Worm (Caenorhabditis elegans) whole organism, L2 larva: ENCODE measurements around the gene lips-7.
"Not testable (repeated sequence)": the region's sequence is repeated elsewhere in the genome, so short reads cannot be mapped to it uniquely, and the experiment has no call there.

Experiments used
- F13H6.1 ChIP-seq: sonication (generic microtip); optimal IDR thresholded peaks from 2 replicates; lab custom pipeline; 2016; ENCODE audit warnings: missing genetic modification characterization, missing compliant biosample characterization
- R02D3.7 ChIP-seq: fragments of 150-350 bp; optimal IDR thresholded peaks from 2 replicates; lab custom pipeline; 2014; ENCODE audit warnings: missing biosample characterization, missing genetic modification characterization
- aly-2 ChIP-seq: fragments of 150-350 bp; optimal IDR thresholded peaks from 2 replicates; lab custom pipeline; 2014; ENCODE audit warnings: missing biosample characterization, missing genetic modification characterization
- ama-1 ChIP-seq: fragments of 150-350 bp; optimal IDR thresholded peaks from 2 replicates; lab custom pipeline; 2018; ENCODE audit warnings: inconsistent platforms
- blmp-1 ChIP-seq: sonication (generic microtip); optimal IDR thresholded peaks from 2 replicates; lab custom pipeline; 2017; ENCODE audit warnings: missing genetic modification characterization, mild to moderate bottlenecking, missing compliant biosample characterization, antibody characterized with exemption, moderate library complexity; ENCODE audit not compliant: insufficient read depth
- ceh-16 ChIP-seq: fragments of 150-350 bp; optimal IDR thresholded peaks from 2 replicates; lab custom pipeline; 2014; ENCODE audit warnings: missing biosample characterization, missing genetic modification characterization
- ceh-82 ChIP-seq: fragments of 150-350 bp; optimal IDR thresholded peaks from 2 replicates; lab custom pipeline; 2014; ENCODE audit warnings: missing biosample characterization, missing genetic modification characterization
- crh-2 ChIP-seq: sonication (generic microtip); optimal IDR thresholded peaks from 2 replicates; lab custom pipeline; 2017; ENCODE audit warnings: missing biosample characterization, missing genetic modification characterization
- elt-1 ChIP-seq: fragments of 150-350 bp; optimal IDR thresholded peaks from 2 replicates; lab custom pipeline; 2014; ENCODE audit warnings: missing biosample characterization, missing genetic modification characterization
- elt-3 ChIP-seq: sonication (generic microtip); optimal IDR thresholded peaks from 2 replicates; lab custom pipeline; 2017; ENCODE audit warnings: missing biosample characterization, missing genetic modification characterization
- fos-1 ChIP-seq: fragments of 150-350 bp; optimal IDR thresholded peaks from 2 replicates; lab custom pipeline; 2014; ENCODE audit warnings: missing biosample characterization, missing genetic modification characterization
- gmeb-1 ChIP-seq: fragments of 150-350 bp; optimal IDR thresholded peaks from 2 replicates; lab custom pipeline; 2014; ENCODE audit warnings: missing biosample characterization, missing genetic modification characterization
- lin-13 ChIP-seq: fragments of 150-350 bp; optimal IDR thresholded peaks from 2 replicates; lab custom pipeline; 2014; ENCODE audit warnings: missing biosample characterization, missing genetic modification reagents, missing genetic modification characterization
- lin-39 ChIP-seq: fragments of 150-350 bp; optimal IDR thresholded peaks from 2 replicates; lab custom pipeline; 2014; ENCODE audit warnings: missing biosample characterization, missing genetic modification reagents, missing genetic modification characterization
- lsy-2 ChIP-seq, 2 experiments: fragments of 150-350 bp in 1 of 2; sonication (generic microtip) in 1 of 2; optimal IDR thresholded peaks; 2 replicates each; lab custom pipeline; 2014 to 2017; ENCODE audit warnings: missing biosample characterization in 2 of 2, missing genetic modification characterization in 2 of 2
- mab-5 ChIP-seq: fragments of 150-350 bp; optimal IDR thresholded peaks from 2 replicates; lab custom pipeline; 2014; ENCODE audit warnings: missing biosample characterization, missing genetic modification characterization
- mbf-1 ChIP-seq: sonication (generic microtip); optimal IDR thresholded peaks from 2 replicates; lab custom pipeline; 2017; ENCODE audit warnings: missing biosample characterization, missing genetic modification characterization
- mdl-1 ChIP-seq, 2 experiments: fragments of 150-350 bp in 1 of 2; sonication (generic microtip) in 1 of 2; optimal IDR thresholded peaks; 2 replicates each; lab custom pipeline; 2017; ENCODE audit warnings: missing biosample characterization in 2 of 2, missing genetic modification characterization in 2 of 2
- nhr-11 ChIP-seq: fragments of 150-350 bp; optimal IDR thresholded peaks from 2 replicates; lab custom pipeline; 2014; ENCODE audit warnings: missing biosample characterization, missing genetic modification characterization
- nhr-12 ChIP-seq: fragments of 150-350 bp; optimal IDR thresholded peaks from 2 replicates; lab custom pipeline; 2014; ENCODE audit warnings: missing biosample characterization, missing genetic modification characterization
- nhr-129 ChIP-seq: fragments of 150-350 bp; optimal IDR thresholded peaks from 2 replicates; lab custom pipeline; 2014; ENCODE audit warnings: missing biosample characterization, missing genetic modification characterization
- nhr-21 ChIP-seq: fragments of 150-350 bp; optimal IDR thresholded peaks from 2 replicates; lab custom pipeline; 2014; ENCODE audit warnings: missing biosample characterization, missing genetic modification characterization
- nhr-23 ChIP-seq: fragments of 150-350 bp; optimal IDR thresholded peaks from 2 replicates; lab custom pipeline; 2014; ENCODE audit warnings: missing biosample characterization, missing genetic modification reagents, missing genetic modification characterization
- nhr-237 ChIP-seq: fragments of 150-350 bp; optimal IDR thresholded peaks from 2 replicates; lab custom pipeline; 2014; ENCODE audit warnings: missing biosample characterization, missing genetic modification characterization
- skn-1 ChIP-seq: sonication (generic microtip); optimal IDR thresholded peaks from 2 replicates; lab custom pipeline; 2017; ENCODE audit warnings: missing biosample characterization, missing genetic modification characterization
- sma-3 ChIP-seq: sonication (generic microtip); optimal IDR thresholded peaks from 2 replicates; lab custom pipeline; 2016; ENCODE audit warnings: missing genetic modification reagents, missing genetic modification characterization, missing compliant biosample characterization
- sma-9 ChIP-seq, 2 experiments: fragments of 150-350 bp in 1 of 2; sonication (generic microtip) in 1 of 2; optimal IDR thresholded peaks; 2 replicates each; lab custom pipeline; 2014 to 2016; ENCODE audit warnings: missing genetic modification characterization in 2 of 2, mild to moderate bottlenecking in 1 of 2, missing biosample characterization in 1 of 2, missing compliant biosample characterization in 1 of 2, missing genetic modification reagents in 1 of 2, moderate library complexity in 1 of 2
- snpc-4 ChIP-seq: fragments of 150-350 bp; optimal IDR thresholded peaks from 2 replicates; lab custom pipeline; 2014; ENCODE audit warnings: missing biosample characterization, missing genetic modification characterization
- unc-39 ChIP-seq: fragments of 150-350 bp; optimal IDR thresholded peaks from 2 replicates; lab custom pipeline; 2014; ENCODE audit warnings: missing biosample characterization, missing genetic modification characterization
- unc-55 ChIP-seq: fragments of 150-350 bp; sonication (generic microtip); optimal IDR thresholded peaks from 3 replicates; lab custom pipeline; 2014; ENCODE audit warnings: missing biosample characterization, missing genetic modification reagents, missing genetic modification characterization
- zag-1 ChIP-seq: fragments of 150-350 bp; optimal IDR thresholded peaks from 2 replicates; lab custom pipeline; 2014; ENCODE audit warnings: missing biosample characterization, missing genetic modification characterization
- ztf-1 ChIP-seq: fragments of 200-800 bp; sonication (Bioruptor generic); conservative IDR thresholded peaks from 2 replicates; pipeline ENCODE4 v1.3.6; 2022; ENCODE audit warnings: missing genetic modification characterization, missing compliant biosample characterization
- ztf-11 ChIP-seq: sonication (generic microtip); optimal IDR thresholded peaks from 2 replicates; lab custom pipeline; 2017; ENCODE audit warnings: missing biosample characterization, missing genetic modification characterization
- ztf-4 ChIP-seq: fragments of 150-350 bp; optimal IDR thresholded peaks from 2 replicates; lab custom pipeline; 2014; ENCODE audit warnings: missing biosample characterization, missing genetic modification characterization

The lips-7 gene

DNA sequence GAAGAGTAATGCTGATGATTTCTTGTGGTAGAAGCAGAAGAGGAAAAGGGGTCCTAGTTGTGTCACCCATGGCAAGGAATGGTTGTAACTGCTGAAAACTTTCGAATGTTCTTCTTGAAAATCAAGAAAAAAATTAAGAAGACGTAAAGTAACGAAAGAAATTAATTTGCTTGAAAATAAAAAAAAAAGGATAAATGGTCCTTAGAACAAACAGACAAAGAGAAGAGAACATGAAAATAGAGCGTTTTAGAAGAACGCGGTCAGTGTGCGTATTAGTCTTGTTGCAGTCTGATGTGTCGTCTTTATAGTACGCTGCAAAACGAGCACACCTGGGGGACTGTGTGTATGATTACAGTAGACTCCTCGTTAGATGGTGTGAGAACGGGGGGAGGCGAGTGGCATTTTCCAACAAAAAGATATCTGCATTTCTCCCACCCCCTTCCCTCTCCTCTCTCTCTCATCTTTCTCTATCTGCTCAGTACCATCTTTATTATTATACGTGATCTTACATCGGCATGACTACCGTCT is 32.7 kb downstream of the lips-7 start, which contains the start of the genes W08F4.12 and W08F4.13:
TSS of gene W08F4.12 (minus strand) at position 101 of the 528 bp plus-strand sequence.
TSS of gene W08F4.13 (plus strand) at position 478 of the 528 bp plus-strand sequence.
- TF ChIP-seq mab-5 (no peak), elt-3 (tag; lab: Kevin White, UChicago) (no peak), sma-3 (no peak), fos-1 (tag; lab: Kevin White, UChicago) (no peak), ceh-16 (tag; lab: Kevin White, UChicago) (no peak), nhr-23 (no peak), ama-1 (lab: Kevin White, UChicago) (no peak), crh-2 (tag; lab: Kevin White, UChicago) (no peak), nhr-21 (tag; lab: Kevin White, UChicago) (no peak), ztf-11 (no peak), gmeb-1 (no peak), R02D3.7 (no peak), F13H6.1 (tag; lab: Kevin White, UChicago) (no peak), elt-1 (no peak)

DNA sequence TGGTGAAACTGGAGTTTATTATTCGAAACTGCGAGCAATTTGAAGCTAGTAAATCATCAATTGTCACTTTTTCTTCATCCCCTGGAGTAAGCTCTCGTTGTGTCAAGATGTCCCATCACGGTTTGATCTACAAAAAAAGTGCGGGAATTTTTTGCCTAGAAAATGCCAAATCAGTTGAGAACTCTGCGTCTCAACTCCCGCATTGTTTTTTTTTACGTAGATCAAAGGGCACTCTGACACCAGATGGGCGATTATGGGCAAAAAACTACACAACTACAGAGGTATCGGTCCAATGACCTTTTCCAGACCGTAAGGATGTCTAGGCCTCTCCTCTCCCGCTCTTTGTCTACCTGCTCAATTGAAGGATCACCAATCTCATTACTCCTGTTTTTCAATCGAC is 35.9 kb downstream of the lips-7 start, which contains the start of gene fbxb-34:
TSS of gene fbxb-34 (plus strand) at position 301 of the 400 bp plus-strand sequence.
- TF ChIP-seq nhr-11 (no peak), sma-9 (GFP tag; optimal IDR thresholded peaks at IDR 0.05; lab: Kevin White, UChicago) (no peak), sma-9 (tag; optimal IDR thresholded peaks at IDR 0.05; lab: Kevin White, UChicago) (no peak), mbf-1 (tag; lab: Kevin White, UChicago) (no peak), nhr-237 (tag; lab: Kevin White, UChicago) (no peak), aly-2 (tag; lab: Kevin White, UChicago) (no peak), zag-1 (tag; lab: Kevin White, UChicago) (no peak), nhr-129 (tag; lab: Kevin White, UChicago) (no peak), ceh-16 (tag; lab: Kevin White, UChicago) (no peak), ztf-1 (no peak), elt-3 (tag; lab: Kevin White, UChicago) (no peak), mdl-1 (tag; optimal IDR thresholded peaks at IDR 0.05; lab: Kevin White, UChicago) (no peak), nhr-12 (tag; lab: Kevin White, UChicago) (no peak), skn-1 (tag; lab: Kevin White, UChicago) (no peak), unc-55 (GFP tag; lab: Kevin White, UChicago) (no peak), blmp-1 (tag; lab: Kevin White, UChicago) (no peak), fos-1 (tag; lab: Kevin White, UChicago) (no peak), lin-13 (no peak), snpc-4 (no peak), R02D3.7 (no peak)
- TF ChIP-seq, all 48 proteins: peak for 0

DNA sequence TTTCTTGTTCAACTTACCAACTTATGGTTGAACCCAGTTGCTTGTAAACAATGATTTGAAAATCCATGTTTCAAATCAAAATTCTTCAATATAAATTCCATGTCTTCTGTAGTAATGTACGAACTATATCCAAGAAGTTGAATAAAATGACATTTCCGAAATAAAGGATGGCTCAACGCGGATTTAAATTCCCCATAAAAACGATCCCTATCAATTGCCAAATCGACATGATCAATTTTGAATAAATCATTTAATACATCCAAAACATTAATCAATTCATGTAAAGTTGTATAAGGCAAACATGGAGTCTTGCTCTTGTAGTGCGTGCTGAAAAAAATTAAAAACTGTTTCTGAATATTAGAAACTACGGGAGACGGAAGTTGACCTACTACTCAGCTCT is 39.5 kb downstream of the lips-7 start, which contains the start of gene W08F4.10:
TSS of gene W08F4.10 (minus strand) at position 101 of the 400 bp plus-strand sequence.
- TF ChIP-seq ama-1 (lab: Kevin White, UChicago) (no peak), sma-9 (GFP tag; optimal IDR thresholded peaks at IDR 0.05; lab: Kevin White, UChicago) (no peak), sma-9 (tag; optimal IDR thresholded peaks at IDR 0.05; lab: Kevin White, UChicago) (no peak), nhr-129 (tag; lab: Kevin White, UChicago) (no peak), mbf-1 (tag; lab: Kevin White, UChicago) (no peak), elt-3 (tag; lab: Kevin White, UChicago) (no peak), ztf-4 (no peak), lin-39 (tag; lab: Kevin White, UChicago) (no peak), sma-3 (no peak), ceh-82 (tag; lab: Kevin White, UChicago) (no peak), ceh-16 (tag; lab: Kevin White, UChicago) (no peak), skn-1 (tag; lab: Kevin White, UChicago) (no peak), mab-5 (no peak)

DNA sequence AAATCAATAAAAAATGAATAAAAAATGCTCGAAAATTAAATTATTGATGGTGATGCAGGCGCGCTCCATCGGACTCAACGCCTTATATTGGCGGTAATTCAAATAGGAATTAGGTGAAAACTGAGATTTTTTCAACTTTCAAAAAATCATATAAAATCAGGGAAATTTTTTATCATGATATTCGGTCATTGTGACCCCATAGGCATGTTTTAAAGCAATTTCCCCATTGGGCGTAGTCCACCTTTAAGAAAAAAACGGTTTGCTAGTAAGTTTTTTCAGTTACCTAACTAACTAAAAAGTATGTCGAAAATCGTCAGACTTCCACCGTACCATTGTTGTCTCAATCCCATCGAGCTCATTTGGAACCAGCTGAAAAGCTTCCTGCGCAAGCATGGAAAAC is 41.6 kb downstream of the lips-7 start, which contains the start of gene W08F4.1:
TSS of gene W08F4.1 (plus strand) at position 301 of the 400 bp plus-strand sequence.
- not testable (repeated sequence) for TF ChIP-seq mab-5; lsy-2 (tag; optimal IDR thresholded peaks at IDR 0.05; lab: Kevin White, UChicago); elt-1

ce11 chrII:596702-597101 is 45.0 kb downstream of the lips-7 start:
- no peak for TF ChIP-seq unc-55 (GFP tag; lab: Kevin White, UChicago)
- no peak for TF ChIP-seq unc-39 (tag; lab: Kevin White, UChicago)
- TF ChIP-seq snpc-4 = no peak
- no peak for TF ChIP-seq ama-1 (lab: Kevin White, UChicago)
- TF ChIP-seq, all 48 proteins: peak for 0
